Fruit fly (Drosophila melanogaster) whole organism, embryonic: ENCODE data around the gene ghi.

Experiments used
- Adf1 ChIP-seq: fragments of 200-800 bp; sonication (Bioruptor generic); IDR thresholded peaks from 2 replicates; pipeline ENCODE4 v1.3.6; 2022; ENCODE audit warnings: missing biosample characterization, missing genetic modification characterization
- BEAF-32 ChIP-seq: fragments of 200-800 bp; sonication (Bioruptor generic); optimal IDR thresholded peaks from 3 replicates; lab custom pipeline; 2017; ENCODE audit warnings: missing biosample characterization, missing genetic modification characterization, mild to moderate bottlenecking, moderate library complexity, missing genetic modification reagents
- Blimp-1 ChIP-seq: fragments of 200-800 bp; sonication (Bioruptor generic); optimal IDR thresholded peaks from 3 replicates; lab custom pipeline; 2018; ENCODE audit warnings: missing biosample characterization, missing genetic modification characterization, mild to moderate bottlenecking, moderate library complexity, missing genetic modification reagents
- CG10209 ChIP-seq: fragments of 200-800 bp; sonication (Bioruptor generic); optimal IDR thresholded peaks from 3 replicates; lab custom pipeline; 2017; ENCODE audit warnings: missing biosample characterization, mild to moderate bottlenecking, missing genetic modification characterization, missing genetic modification reagents
- CG12071 ChIP-seq: fragments of 200-800 bp; sonication (Bioruptor generic); optimal IDR thresholded peaks from 3 replicates; lab custom pipeline; 2018; ENCODE audit warnings: missing biosample characterization, mild to moderate bottlenecking, missing genetic modification characterization
- CG15601 ChIP-seq: fragments of 200-800 bp; sonication (Bioruptor generic); optimal IDR thresholded peaks from 3 replicates; lab custom pipeline; 2019; ENCODE audit warnings: missing biosample characterization, mild to moderate bottlenecking, missing genetic modification characterization, moderate library complexity
- CG2120 ChIP-seq: fragments of 200-800 bp; sonication (Bioruptor generic); optimal IDR thresholded peaks from 3 replicates; lab custom pipeline; 2016; ENCODE audit warnings: missing biosample characterization, missing genetic modification characterization
- CG2129 ChIP-seq: fragments of 200-800 bp; sonication (Bioruptor generic); IDR thresholded peaks from 2 replicates; pipeline ENCODE4 v1.3.6; 2022; ENCODE audit warnings: missing biosample characterization, missing genetic modification characterization; ENCODE audit not compliant: partially characterized antibody
- CG2678 ChIP-seq: fragments of 200-800 bp; sonication (Bioruptor generic); optimal IDR thresholded peaks from 3 replicates; lab custom pipeline; 2019; ENCODE audit warnings: missing biosample characterization, mild to moderate bottlenecking, missing genetic modification characterization, moderate library complexity
- CG2712 ChIP-seq: fragments of 200-800 bp; optimal IDR thresholded peaks from 3 replicates; lab custom pipeline; 2019; ENCODE audit warnings: missing biosample characterization, mild to moderate bottlenecking, missing genetic modification characterization, moderate library complexity
- CG3163 ChIP-seq: fragments of 200-800 bp; sonication (Bioruptor generic); optimal IDR thresholded peaks from 3 replicates; lab custom pipeline; 2016; ENCODE audit warnings: missing biosample characterization, missing genetic modification characterization
- CG34376 ChIP-seq: fragments of 200-800 bp; sonication (Bioruptor generic); optimal IDR thresholded peaks from 2 replicates; lab custom pipeline; 2018; ENCODE audit warnings: missing biosample characterization, mild to moderate bottlenecking, missing genetic modification characterization
- CG3847 ChIP-seq: fragments of 200-800 bp; sonication (Bioruptor generic); IDR thresholded peaks from 2 replicates; pipeline ENCODE4 v1.3.6; 2022; ENCODE audit warnings: missing biosample characterization, missing genetic modification characterization
- CG6683 ChIP-seq: fragments of 200-800 bp; sonication (Bioruptor generic); optimal IDR thresholded peaks from 2 replicates; lab custom pipeline; 2017; ENCODE audit warnings: missing biosample characterization, mild to moderate bottlenecking, missing genetic modification characterization, missing genetic modification reagents
- CG7987 ChIP-seq: fragments of 200-800 bp; sonication (Bioruptor generic); optimal IDR thresholded peaks from 2 replicates; lab custom pipeline; 2018; ENCODE audit warnings: missing biosample characterization, mild to moderate bottlenecking, missing genetic modification characterization, moderate library complexity
- CG9609 ChIP-seq: fragments of 200-800 bp; sonication (Bioruptor generic); optimal IDR thresholded peaks from 3 replicates; lab custom pipeline; 2016; ENCODE audit warnings: missing biosample characterization, missing genetic modification characterization
- CG9727 ChIP-seq: fragments of 200-800 bp; sonication (Bioruptor generic); optimal IDR thresholded peaks from 3 replicates; lab custom pipeline; 2017; ENCODE audit warnings: missing biosample characterization, mild to moderate bottlenecking, missing genetic modification characterization
- D19A ChIP-seq: fragments of 200-800 bp; optimal IDR thresholded peaks from 3 replicates; lab custom pipeline; 2019; ENCODE audit warnings: missing biosample characterization, mild to moderate bottlenecking, missing genetic modification characterization, moderate library complexity
- Deaf1 ChIP-seq: fragments of 200-800 bp; optimal IDR thresholded peaks from 3 replicates; lab custom pipeline; 2019; ENCODE audit warnings: missing biosample characterization, mild to moderate bottlenecking, missing genetic modification characterization, moderate library complexity
- Fer1 ChIP-seq: fragments of 200-800 bp; sonication (Bioruptor generic); optimal IDR thresholded peaks from 2 replicates; lab custom pipeline; 2017; ENCODE audit warnings: missing biosample characterization, mild to moderate bottlenecking, missing genetic modification characterization
- Hand ChIP-seq: fragments of 200-800 bp; sonication (Bioruptor generic); optimal IDR thresholded peaks from 2 replicates; lab custom pipeline; 2017; ENCODE audit warnings: mild to moderate bottlenecking, missing biosample characterization, missing genetic modification reagents, missing genetic modification characterization
- Hsf ChIP-seq: fragments of 200-800 bp; sonication (Bioruptor generic); optimal IDR thresholded peaks from 3 replicates; lab custom pipeline; 2016; ENCODE audit warnings: missing biosample characterization, missing genetic modification characterization
- Ssrp ChIP-seq: fragments of 200-800 bp; sonication (Bioruptor generic); optimal IDR thresholded peaks from 2 replicates; lab custom pipeline; 2018; ENCODE audit warnings: missing biosample characterization, mild to moderate bottlenecking, missing genetic modification characterization, moderate library complexity
- abd-A ChIP-seq: fragments of 200-800 bp; sonication (Bioruptor generic); optimal IDR thresholded peaks from 3 replicates; lab custom pipeline; 2019; ENCODE audit warnings: missing biosample characterization, mild to moderate bottlenecking, missing genetic modification characterization, moderate library complexity
- bbx ChIP-seq: fragments of 200-800 bp; sonication (Bioruptor generic); IDR thresholded peaks from 2 replicates; pipeline ENCODE4 v1.3.6; 2022; ENCODE audit warnings: missing biosample characterization, missing genetic modification characterization; ENCODE audit not compliant: partially characterized antibody
- bcd ChIP-seq: fragments of 200-800 bp; sonication (Bioruptor generic); optimal IDR thresholded peaks from 2 replicates; lab custom pipeline; 2017; ENCODE audit warnings: missing biosample characterization, mild to moderate bottlenecking, missing genetic modification characterization
- cas ChIP-seq: fragments of 200-800 bp; sonication (Bioruptor generic); IDR thresholded peaks from 2 replicates; pipeline ENCODE4 v1.3.6; 2022; ENCODE audit warnings: missing biosample characterization, missing genetic modification characterization
- cato ChIP-seq: fragments of 200-800 bp; sonication (Bioruptor generic); optimal IDR thresholded peaks from 2 replicates; lab custom pipeline; 2016; ENCODE audit warnings: missing biosample characterization, missing genetic modification characterization, borderline replicate concordance
- cg ChIP-seq: fragments of 200-800 bp; sonication (Bioruptor generic); optimal IDR thresholded peaks from 3 replicates; lab custom pipeline; 2019; ENCODE audit warnings: missing biosample characterization, mild to moderate bottlenecking, missing genetic modification characterization, moderate library complexity
- chinmo ChIP-seq: fragments of 200-800 bp; sonication (Bioruptor generic); IDR thresholded peaks from 4 replicates; pipeline ENCODE4 v1.3.6; 2022; ENCODE audit warnings: missing biosample characterization, missing genetic modification characterization; ENCODE audit not compliant: partially characterized antibody
- chn ChIP-seq: fragments of 200-800 bp; sonication (Bioruptor generic); optimal IDR thresholded peaks from 2 replicates; lab custom pipeline; 2016; ENCODE audit warnings: missing biosample characterization, missing genetic modification characterization
- crol ChIP-seq: fragments of 200-800 bp; sonication (Bioruptor generic); IDR thresholded peaks from 2 replicates; pipeline ENCODE4 v1.3.6; 2022; ENCODE audit warnings: missing biosample characterization, missing genetic modification characterization
- dmrt99B ChIP-seq: fragments of 200-800 bp; sonication (Bioruptor generic); optimal IDR thresholded peaks from 2 replicates; lab custom pipeline; 2018; ENCODE audit warnings: missing biosample characterization, mild to moderate bottlenecking, missing genetic modification characterization, moderate library complexity
- dysf ChIP-seq: fragments of 200-800 bp; sonication (Bioruptor generic); IDR thresholded peaks from 3 replicates; pipeline ENCODE4 v1.3.6; 2022; ENCODE audit warnings: missing biosample characterization, missing genetic modification characterization
- gem ChIP-seq: fragments of 200-800 bp; sonication (Bioruptor generic); optimal IDR thresholded peaks from 2 replicates; lab custom pipeline; 2019; ENCODE audit warnings: missing biosample characterization, mild to moderate bottlenecking, missing genetic modification characterization, moderate library complexity
- jigr1 ChIP-seq: fragments of 200-800 bp; sonication (Bioruptor generic); IDR thresholded peaks from 3 replicates; pipeline ENCODE4 v1.3.6; 2022; ENCODE audit warnings: missing biosample characterization, missing genetic modification characterization
- luna ChIP-seq: fragments of 200-800 bp; sonication (Bioruptor generic); optimal IDR thresholded peaks from 2 replicates; lab custom pipeline; 2016; ENCODE audit warnings: missing biosample characterization, missing genetic modification characterization
- nerfin-1 ChIP-seq: fragments of 200-800 bp; sonication (Bioruptor generic); optimal IDR thresholded peaks from 3 replicates; lab custom pipeline; 2019; ENCODE audit warnings: missing biosample characterization, mild to moderate bottlenecking, missing genetic modification characterization, moderate library complexity
- nmo ChIP-seq: fragments of 200-800 bp; sonication (Bioruptor generic); optimal IDR thresholded peaks from 2 replicates; lab custom pipeline; 2018; ENCODE audit warnings: missing biosample characterization, mild to moderate bottlenecking, missing genetic modification characterization, moderate library complexity
- onecut ChIP-seq: fragments of 200-800 bp; sonication (Bioruptor generic); IDR thresholded peaks from 2 replicates; pipeline ENCODE4 v1.3.6; 2022; ENCODE audit warnings: missing biosample characterization, missing genetic modification characterization
- org-1 ChIP-seq: fragments of 200-800 bp; sonication (Bioruptor generic); optimal IDR thresholded peaks from 2 replicates; lab custom pipeline; 2017; ENCODE audit warnings: missing biosample characterization, missing genetic modification characterization
- phol ChIP-seq: fragments of 200-800 bp; sonication (Bioruptor generic); optimal IDR thresholded peaks from 3 replicates; lab custom pipeline; 2018; ENCODE audit warnings: missing biosample characterization, mild to moderate bottlenecking, missing genetic modification characterization, moderate library complexity
- row ChIP-seq: fragments of 200-800 bp; sonication (Bioruptor generic); IDR thresholded peaks from 3 replicates; pipeline ENCODE4 v1.3.6; 2022; ENCODE audit warnings: missing biosample characterization, missing genetic modification characterization
- sens ChIP-seq: fragments of 200-800 bp; sonication (Bioruptor generic); peaks from one replicate; lab custom pipeline; 2016; ENCODE audit warnings: missing biosample characterization, missing genetic modification characterization
- sug ChIP-seq: fragments of 200-800 bp; optimal IDR thresholded peaks from 2 replicates; lab custom pipeline; 2019; ENCODE audit warnings: missing biosample characterization, mild to moderate bottlenecking, missing genetic modification characterization, moderate library complexity
- ttk ChIP-seq: fragments of 200-800 bp; sonication (Bioruptor generic); IDR thresholded peaks from 2 replicates; pipeline ENCODE4 v2.1.2; 2022; ENCODE audit warnings: missing biosample characterization, missing genetic modification characterization
- yki ChIP-seq: fragments of >200 bp; optimal IDR thresholded peaks from 3 replicates; lab custom pipeline; 2018
- z ChIP-seq: fragments of 200-800 bp; sonication (Bioruptor generic); IDR thresholded peaks from 3 replicates; pipeline ENCODE4 v1.3.6; 2022; ENCODE audit warnings: missing biosample characterization, missing genetic modification characterization
- zfh2 ChIP-seq: fragments of 200-800 bp; sonication (Bioruptor generic); optimal IDR thresholded peaks from 2 replicates; lab custom pipeline; 2016; ENCODE audit warnings: missing biosample characterization, missing genetic modification characterization

The ghi gene

DNA sequence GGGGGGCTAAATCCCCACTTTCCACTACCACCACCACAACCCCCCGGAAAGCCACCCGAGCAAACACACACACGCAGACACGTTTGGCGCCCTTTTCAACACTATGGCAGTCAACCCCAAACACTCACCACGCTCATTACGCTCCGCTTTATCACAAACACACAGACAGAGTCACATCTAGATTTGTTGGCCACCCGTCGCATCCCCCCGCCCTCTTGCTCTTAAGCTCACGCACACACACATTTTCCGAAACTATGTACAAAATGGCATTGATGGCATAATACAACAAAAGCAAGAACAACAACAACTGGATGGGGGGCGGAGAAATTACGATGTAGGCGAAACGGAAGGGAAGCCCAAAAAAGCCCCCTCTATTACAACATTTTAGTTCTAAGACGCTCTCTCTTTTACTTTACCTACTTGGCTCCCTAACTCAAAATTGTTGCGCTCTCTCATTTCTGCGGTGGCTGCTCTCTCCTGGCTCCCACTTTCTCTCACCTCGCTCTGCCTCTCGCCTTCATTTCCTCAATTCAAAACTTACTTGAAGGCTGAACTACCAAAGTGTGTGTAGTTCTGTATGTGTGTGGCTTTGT is 14.1 kb downstream of the ghi start (continued):
- TF ChIP-seq CG3163 (GFP tag; lab: Kevin White, UChicago) (peak; percentile 11), zfh2 (GFP tag; lab: Kevin White, UChicago) (no peak), chn (GFP tag; lab: Kevin White, UChicago) (peak; percentile 28), CG7987 (no peak), sens (GFP tag; lab: Kevin White, UChicago) (peak; percentile 31), luna (GFP tag; lab: Kevin White, UChicago) (no peak), Deaf1 (peak; percentile 5), onecut (GFP tag; lab: Robert Waterston, UW) (peak; percentile 15; the same call in 1 of the 2 replicates), CG12071 (GFP tag; lab: Kevin White, UChicago) (peak; percentile 22), dysf (GFP tag; lab: Robert Waterston, UW) (no peak), ttk (0 out of 2 replicates have a peak, but pooled peaks have one; percentile 52), chinmo (GFP tag; lab: Robert Waterston, UW) (0 out of 4 replicates have a peak, but pooled peaks have one; percentile 40), crol (GFP tag; lab: Robert Waterston, UW) (peak; percentile 91), row (GFP tag; lab: Robert Waterston, UW) (peak; percentile 13; the same call in 1 of the 3 replicates), bbx (GFP tag; lab: Robert Waterston, UW) (peak; percentile 31; the same call in 1 of the 2 replicates), sug (tag; lab: Kevin White, UChicago) (peak; percentile 76), CG6683 (GFP tag; lab: Kevin White, UChicago) (no peak), z (GFP tag; lab: Robert Waterston, UW) (0 out of 3 replicates have a peak, but pooled peaks have one; percentile 16), jigr1 (no peak), CG2712 (tag; lab: Kevin White, UChicago) (no peak), BEAF-32 (GFP tag; lab: Kevin White, UChicago) (no peak), Blimp-1 (GFP tag; lab: Kevin White, UChicago) (no peak), abd-A (peak; percentile 99), Adf1 (GFP tag; lab: Robert Waterston, UW) (peak; percentile 51; the same call in 1 of the 2 replicates), cg (GFP tag; lab: Kevin White, UChicago) (peak; percentile 88), Ssrp (tag; lab: Kevin White, UChicago) (no peak), yki (lab: Kevin White, UChicago) (peak; percentile 49), CG3847 (0 out of 2 replicates have a peak, but pooled peaks have one; percentile 17)

DNA sequence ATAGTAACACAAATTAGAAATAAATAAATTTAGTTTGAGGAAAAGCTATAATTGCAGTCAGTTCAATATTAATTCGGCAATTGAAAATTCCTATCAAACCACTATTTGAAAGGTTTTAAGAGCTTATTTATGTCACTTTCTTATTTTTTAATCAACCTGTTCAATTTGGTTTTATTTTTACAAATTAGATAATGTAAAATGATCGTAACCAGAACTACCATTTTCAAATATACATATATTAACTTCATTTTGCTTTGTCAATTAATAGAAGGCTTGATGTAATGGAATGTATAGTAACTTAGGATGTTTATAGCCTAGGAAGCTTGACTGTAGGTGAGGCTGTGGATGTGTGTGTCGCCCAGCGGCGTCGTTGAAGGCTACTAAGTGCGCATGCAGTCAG is 14.9 kb downstream of the ghi start:
- peak; percentile 0 for TF ChIP-seq D19A (tag; lab: Kevin White, UChicago)
- TF ChIP-seq CG9727 (GFP tag; lab: Kevin White, UChicago): peak; percentile 40
- TF ChIP-seq Hsf (GFP tag; lab: Kevin White, UChicago): peak; percentile 8
- TF ChIP-seq CG15601 (tag; lab: Kevin White, UChicago): peak; percentile 10
- no peak for TF ChIP-seq cato (GFP tag; lab: Kevin White, UChicago)
- TF ChIP-seq cas (GFP tag; lab: Robert Waterston, UW): no peak
- peak; percentile 18 for TF ChIP-seq org-1
- peak; percentile 3 for TF ChIP-seq bcd
- TF ChIP-seq gem: peak; percentile 64
- peak; percentile 57 for TF ChIP-seq CG10209 (GFP tag; lab: Kevin White, UChicago)
- TF ChIP-seq CG34376 (GFP tag; lab: Kevin White, UChicago): peak; percentile 37
- peak; percentile 47 for TF ChIP-seq CG2120 (GFP tag; lab: Kevin White, UChicago)
- peak; percentile 34 for TF ChIP-seq nerfin-1
- no peak for TF ChIP-seq CG2129 (GFP tag; lab: Robert Waterston, UW)
- no peak for TF ChIP-seq Adf1 (GFP tag; lab: Robert Waterston, UW)
- peak; percentile 39 for TF ChIP-seq phol (tag; lab: Kevin White, UChicago)
- peak; percentile 60 for TF ChIP-seq dmrt99B (tag; lab: Kevin White, UChicago)
- no peak for TF ChIP-seq CG9609 (GFP tag; lab: Kevin White, UChicago)
- TF ChIP-seq CG2678 (tag; lab: Kevin White, UChicago): peak; percentile 75
- peak; percentile 42 for TF ChIP-seq Fer1
- TF ChIP-seq Hand (GFP tag; lab: Kevin White, UChicago): peak; percentile 54
- TF ChIP-seq nmo (GFP tag; lab: Kevin White, UChicago): peak; percentile 35
